Worm (Caenorhabditis elegans): ENCODE measurements around the gene F53G2.2.

ce11 chrII:2438180-2438579 lies 43.5 kb upstream of the F53G2.2 start:
- no peak for TF ChIP-seq ama-1 (optimal IDR thresholded peaks at IDR 0.05)
- TF ChIP-seq F13C5.2 (tag; optimal IDR thresholded peaks at IDR 0.05) = no peak
- no peak for TF ChIP-seq aly-1 (tag; optimal IDR thresholded peaks at IDR 0.05)
- no peak for TF ChIP-seq pes-1 (GFP tag; IDR thresholded peaks at IDR 0.05)
- no peak for TF ChIP-seq scrt-1 (GFP tag; IDR thresholded peaks at IDR 0.05)
- TF ChIP-seq ceh-36 (tag; optimal IDR thresholded peaks at IDR 0.05) = no peak
- TF ChIP-seq ceh-13 (GFP tag; optimal IDR thresholded peaks at IDR 0.05) = no peak
